Worm (Caenorhabditis elegans) whole organism, late embryonic: Measurements from ENCODE around the gene F15G9.2.

ENCODE experiments used
- C38D4.7 ChIP-seq: fragments of 200-800 bp; sonication (Bioruptor generic); optimal IDR thresholded peaks from 2 replicates; lab custom pipeline; 2018; ENCODE audit warnings: mild to moderate bottlenecking, missing genetic modification characterization, moderate library complexity, missing compliant biosample characterization
- ceh-18 ChIP-seq: sonication (generic microtip); optimal IDR thresholded peaks from 2 replicates; lab custom pipeline; 2016; ENCODE audit warnings: missing genetic modification characterization, missing compliant biosample characterization
- ceh-19 ChIP-seq: fragments of 200-800 bp; sonication (Bioruptor generic); optimal IDR thresholded peaks from 2 replicates; lab custom pipeline; 2018; ENCODE audit warnings: mild to moderate bottlenecking, missing genetic modification characterization, missing compliant biosample characterization
- ceh-34 ChIP-seq: sonication (generic microtip); optimal IDR thresholded peaks from 2 replicates; lab custom pipeline; 2016; ENCODE audit warnings: mild to moderate bottlenecking, missing genetic modification characterization, missing compliant biosample characterization
- fkh-10 ChIP-seq: fragments of 150-350 bp; optimal IDR thresholded peaks from 2 replicates; lab custom pipeline; 2014; ENCODE audit warnings: missing biosample characterization, missing genetic modification reagents, missing genetic modification characterization
- hlh-15 ChIP-seq: sonication (generic microtip); optimal IDR thresholded peaks from 2 replicates; lab custom pipeline; 2016; ENCODE audit warnings: missing genetic modification characterization, missing compliant biosample characterization
- nhr-11 ChIP-seq: fragments of 150-350 bp; optimal IDR thresholded peaks from 2 replicates; lab custom pipeline; 2014; ENCODE audit warnings: missing biosample characterization, missing genetic modification characterization
- pag-3 ChIP-seq: sonication (generic microtip); optimal IDR thresholded peaks from 2 replicates; lab custom pipeline; 2016; ENCODE audit warnings: missing compliant biosample characterization, missing genetic modification characterization, borderline replicate concordance
- pha-4 ChIP-seq: fragments of 150-350 bp; optimal IDR thresholded peaks from 2 replicates; lab custom pipeline; 2018; ENCODE audit warnings: missing biosample characterization, missing genetic modification reagents, missing genetic modification characterization
- pros-1 ChIP-seq: fragments of 150-350 bp; optimal IDR thresholded peaks from 2 replicates; lab custom pipeline; 2014; ENCODE audit warnings: missing biosample characterization, missing genetic modification reagents, missing genetic modification characterization
- sox-4 ChIP-seq: sonication (generic microtip); optimal IDR thresholded peaks from 2 replicates; lab custom pipeline; 2017; ENCODE audit warnings: mild to moderate bottlenecking, missing genetic modification characterization, inconsistent platforms, missing compliant biosample characterization
- tbx-7 ChIP-seq: sonication (generic microtip); optimal IDR thresholded peaks from 2 replicates; lab custom pipeline; 2016; ENCODE audit warnings: missing genotype, missing genetic modification characterization, missing compliant biosample characterization
- unc-3 ChIP-seq, 2 experiments: fragments of 200-800 bp in 1 of 2; sonication (Bioruptor generic) in 1 of 2; sonication (generic microtip) in 1 of 2; conservative IDR thresholded peaks in 1 of 2; optimal IDR thresholded peaks in 1 of 2; 2 replicates each; pipeline versions ENCODE4 v1.3.6 to Lab custom; 2016 to 2022; ENCODE audit warnings: missing compliant biosample characterization in 2 of 2, missing genetic modification characterization in 2 of 2, missing genetic modification reagents in 1 of 2

- TF ChIP-seq pros-1 (no peak), tbx-7 (tag; lab: Kevin White, UChicago) (no peak), ceh-34 (no peak), pag-3 (no peak), ceh-19 (GFP tag; lab: Kevin White, UChicago) (no peak), pha-4 (no peak), unc-3 (GFP tag; conservative IDR thresholded peaks at IDR 0.05; lab: Robert Waterston, UW) (no peak), unc-3 (tag; optimal IDR thresholded peaks at IDR 0.05; lab: Kevin White, UChicago) (no peak), ceh-18 (tag; lab: Kevin White, UChicago) (no peak), hlh-15 (tag; lab: Kevin White, UChicago) (no peak), fkh-10 (no peak), sox-4 (tag; lab: Kevin White, UChicago) (no peak), nhr-11 (tag; lab: Kevin White, UChicago) (no peak), C38D4.7 (no peak)
Observed at ce11 chrX:9679427-9679826, 34.1 kb downstream of the F15G9.2 start.
